Worm (Caenorhabditis elegans) whole organism, late embryonic: ENCODE results near the gene Y48A6B.9.
"Not testable (repeated sequence)": the region's sequence is repeated elsewhere in the genome, so short reads cannot be mapped to it uniquely, and the experiment has no call there.

Experiments
- F13H6.1 ChIP-seq: sonication (generic microtip); optimal IDR thresholded peaks from 2 replicates; lab custom pipeline; 2016; ENCODE audit warnings: missing genetic modification characterization, missing compliant biosample characterization
- ceh-9 ChIP-seq: sonication (generic microtip); optimal IDR thresholded peaks from 2 replicates; lab custom pipeline; 2016; ENCODE audit warnings: mild to moderate bottlenecking, missing genetic modification characterization, inconsistent platforms, missing compliant biosample characterization
- nhr-11 ChIP-seq: fragments of 150-350 bp; optimal IDR thresholded peaks from 2 replicates; lab custom pipeline; 2014; ENCODE audit warnings: missing biosample characterization, missing genetic modification characterization
- tbx-2 ChIP-seq: sonication (generic microtip); optimal IDR thresholded peaks from 2 replicates; lab custom pipeline; 2016; ENCODE audit warnings: missing genetic modification characterization, missing compliant biosample characterization

ce11 chrIII:11029337-11029736 lies 3.6 kb upstream of the Y48A6B.9 start, which contains the start of gene Y48A6B.8:
- TF ChIP-seq ceh-9 (tag; lab: Kevin White, UChicago); nhr-11; tbx-2 (tag; lab: Kevin White, UChicago); F13H6.1 (tag; lab: Kevin White, UChicago): not testable (repeated sequence)
